Worm (Caenorhabditis elegans): Measurements from ENCODE around the gene C39F7.1.

DNA sequence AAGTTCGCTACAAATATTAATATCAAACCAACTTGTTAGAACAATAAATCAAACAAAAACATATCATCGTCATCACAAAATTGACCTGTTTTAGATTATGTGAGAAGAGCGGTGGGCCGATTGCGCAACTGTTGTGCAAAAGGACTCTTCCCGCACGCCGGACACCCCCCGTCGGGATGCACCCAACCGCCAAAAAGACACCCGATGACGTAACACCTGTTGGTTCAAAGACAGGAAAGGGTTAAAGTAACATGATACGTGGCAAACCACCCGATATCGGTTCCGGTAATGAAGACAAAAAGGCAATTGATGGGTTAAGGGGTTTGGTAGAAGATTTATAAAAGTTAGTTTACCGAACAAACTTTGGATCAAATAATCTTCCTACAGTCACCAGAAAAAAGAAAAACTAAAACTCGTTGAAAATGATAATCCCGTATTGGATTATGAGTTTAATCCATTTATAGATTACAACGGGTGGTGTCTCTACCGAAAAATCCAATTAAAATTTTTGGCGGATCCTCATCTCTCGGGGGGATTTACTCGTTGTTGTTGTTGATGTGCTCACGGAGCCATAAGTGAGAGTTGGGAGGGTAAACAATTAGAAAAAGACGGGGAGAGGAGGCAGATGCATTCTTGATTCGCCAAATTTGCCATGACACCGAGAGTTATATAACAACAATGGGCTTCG lies 16.0 kb upstream of the C39F7.1 start:
- TF ChIP-seq ama-1 (optimal IDR thresholded peaks at IDR 0.05) (no peak), tbx-37 (GFP tag; conservative IDR thresholded peaks at IDR 0.05) (no peak), hmbx-1 (tag; optimal IDR thresholded peaks at IDR 0.05) (no peak), aly-1 (tag; optimal IDR thresholded peaks at IDR 0.05) (no peak), ceh-36 (tag; optimal IDR thresholded peaks at IDR 0.05) (no peak), F13C5.2 (tag; optimal IDR thresholded peaks at IDR 0.05) (no peak), B0310.2 (tag; optimal IDR thresholded peaks at IDR 0.05) (no peak), tbx-11 (GFP tag; IDR thresholded peaks at IDR 0.05) (no peak), ceh-13 (GFP tag; optimal IDR thresholded peaks at IDR 0.05) (no peak), ets-7 (tag; optimal IDR thresholded peaks at IDR 0.05) (no peak)

Data from whole organism, early embryonic.